Fruit fly (Drosophila melanogaster) whole organism, embryonic: Measurements from ENCODE around the gene CG44271.

Experiments used
- Bteb2 ChIP-seq: fragments of 200-800 bp; sonication (Bioruptor generic); optimal IDR thresholded peaks from 2 replicates; lab custom pipeline; 2016; ENCODE audit warnings: missing biosample characterization, missing genetic modification characterization
- CG15269 ChIP-seq: fragments of 200-800 bp; sonication (Bioruptor generic); optimal IDR thresholded peaks from 2 replicates; lab custom pipeline; 2018; ENCODE audit warnings: missing biosample characterization, mild to moderate bottlenecking, missing genetic modification characterization, moderate library complexity
- kay ChIP-seq: fragments of 200-800 bp; sonication (Bioruptor generic); optimal IDR thresholded peaks from 2 replicates; lab custom pipeline; 2016; ENCODE audit warnings: missing biosample characterization, missing genetic modification characterization
- rib ChIP-seq: fragments of 200-800 bp; sonication (Bioruptor generic); IDR thresholded peaks from 2 replicates; pipeline ENCODE4 v1.3.6; 2022; ENCODE audit warnings: missing biosample characterization, missing genetic modification characterization

DNA sequence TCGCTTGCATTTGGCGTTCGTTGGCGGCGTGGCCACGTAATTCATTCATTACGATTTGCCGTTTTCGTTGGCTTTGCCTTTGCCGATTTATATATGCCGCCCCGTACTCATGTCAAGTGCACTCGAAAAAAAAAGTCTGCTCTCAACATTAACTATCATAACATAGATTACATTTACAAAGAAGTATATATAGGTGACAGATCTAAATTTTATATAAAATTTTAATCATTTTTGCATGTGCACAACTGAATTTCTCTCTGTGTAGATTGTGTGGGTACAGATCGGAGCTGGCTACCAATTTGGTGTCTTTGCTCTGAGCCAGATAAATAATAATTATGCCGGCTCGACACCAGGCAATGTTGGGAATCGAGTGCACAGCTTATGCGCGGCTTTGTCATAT is 49.3 kb downstream of the CG44271 start:
- TF ChIP-seq CG15269 (tag; lab: Kevin White, UChicago), result peak; percentile 58
- no peak for TF ChIP-seq Bteb2
- TF ChIP-seq kay (GFP tag; lab: Kevin White, UChicago), result no peak
- TF ChIP-seq rib (GFP tag; lab: Robert Waterston, UW), result no peak
